Fruit fly (Drosophila melanogaster) whole organism, prepupa: ENCODE measurements around the gene Edc3.

Experiments used
- CG10631 ChIP-seq: fragments of 200-800 bp; sonication (Bioruptor generic); optimal IDR thresholded peaks from 2 replicates; lab custom pipeline; 2016; ENCODE audit warnings: missing biosample characterization, missing genetic modification characterization
- CG10669 ChIP-seq: fragments of 200-800 bp; sonication (Bioruptor generic); optimal IDR thresholded peaks from 3 replicates; lab custom pipeline; 2018; ENCODE audit warnings: missing biosample characterization, mild to moderate bottlenecking, missing genetic modification characterization, moderate library complexity
- CG11762 ChIP-seq: fragments of 200-800 bp; sonication (Bioruptor generic); optimal IDR thresholded peaks from 3 replicates; lab custom pipeline; 2016; ENCODE audit warnings: missing biosample characterization, missing genetic modification characterization; ENCODE audit not compliant: insufficient read depth
- CG11902 ChIP-seq: fragments of 200-800 bp; sonication (Bioruptor generic); optimal IDR thresholded peaks from 3 replicates; lab custom pipeline; 2016; ENCODE audit warnings: missing biosample characterization, missing genetic modification characterization
- CG15336 ChIP-seq: fragments of 200-800 bp; sonication (Bioruptor generic); IDR thresholded peaks from 2 replicates; pipeline ENCODE4 v1.3.6; 2022; ENCODE audit warnings: missing biosample characterization, missing genetic modification characterization
- CG16779 ChIP-seq: fragments of 200-800 bp; sonication (Bioruptor generic); optimal IDR thresholded peaks from 3 replicates; lab custom pipeline; 2017; ENCODE audit warnings: missing biosample characterization, mild to moderate bottlenecking, missing genetic modification characterization
- CG3032 ChIP-seq: fragments of 200-800 bp; optimal IDR thresholded peaks from 2 replicates; lab custom pipeline; 2019; ENCODE audit warnings: missing biosample characterization, mild to moderate bottlenecking, missing genetic modification characterization, moderate library complexity
- CG34406 ChIP-seq: fragments of 200-800 bp; sonication (Bioruptor generic); optimal IDR thresholded peaks from 3 replicates; lab custom pipeline; 2016; ENCODE audit warnings: missing biosample characterization, missing genetic modification characterization
- CG3919 ChIP-seq: fragments of 200-800 bp; sonication (Bioruptor generic); optimal IDR thresholded peaks from 3 replicates; lab custom pipeline; 2016; ENCODE audit warnings: missing biosample characterization, missing genetic modification characterization
- CG6276 ChIP-seq: fragments of 200-800 bp; sonication (Bioruptor generic); optimal IDR thresholded peaks from 2 replicates; lab custom pipeline; 2017; ENCODE audit warnings: missing biosample characterization, mild to moderate bottlenecking, missing genetic modification characterization
- CG6792 ChIP-seq: fragments of 200-800 bp; sonication (Bioruptor generic); optimal IDR thresholded peaks from 3 replicates; lab custom pipeline; 2016; ENCODE audit warnings: missing biosample characterization, missing genetic modification characterization
- CG6854 ChIP-seq: fragments of 200-800 bp; sonication (Bioruptor generic); optimal IDR thresholded peaks from 2 replicates; lab custom pipeline; 2017; ENCODE audit warnings: missing biosample characterization, mild to moderate bottlenecking, missing genetic modification characterization
- CG8119 ChIP-seq: fragments of 200-800 bp; sonication (Bioruptor generic); IDR thresholded peaks from 3 replicates; pipeline ENCODE4 v1.3.6; 2022; ENCODE audit warnings: missing biosample characterization, missing genetic modification characterization
- CG8319 ChIP-seq: fragments of 200-800 bp; sonication (Bioruptor generic); optimal IDR thresholded peaks from 3 replicates; lab custom pipeline; 2016; ENCODE audit warnings: missing biosample characterization, missing genetic modification characterization
- CG8632 ChIP-seq: fragments of 200-800 bp; sonication (Bioruptor generic); optimal IDR thresholded peaks from 3 replicates; lab custom pipeline; 2016; ENCODE audit warnings: missing biosample characterization, missing genetic modification characterization
- CG9139 ChIP-seq: fragments of 200-800 bp; sonication (Bioruptor generic); optimal IDR thresholded peaks from 3 replicates; lab custom pipeline; 2017; ENCODE audit warnings: missing biosample characterization, mild to moderate bottlenecking, missing genetic modification characterization
- Eip78C ChIP-seq: fragments of 200-800 bp; sonication (Bioruptor generic); peaks from one replicate; lab custom pipeline; 2016; ENCODE audit warnings: missing biosample characterization, missing genetic modification characterization
- Eip93F ChIP-seq: fragments of 200-800 bp; sonication (Bioruptor generic); optimal IDR thresholded peaks from 2 replicates; lab custom pipeline; 2016; ENCODE audit warnings: missing biosample characterization, mild to moderate bottlenecking, missing genetic modification characterization
- Ets21C ChIP-seq: fragments of 200-800 bp; sonication (Bioruptor generic); optimal IDR thresholded peaks from 3 replicates; lab custom pipeline; 2016; ENCODE audit warnings: missing biosample characterization, missing genetic modification characterization
- Ets96B ChIP-seq: fragments of 200-800 bp; optimal IDR thresholded peaks from 2 replicates; lab custom pipeline; 2019; ENCODE audit warnings: missing biosample characterization, mild to moderate bottlenecking, missing genetic modification characterization, moderate library complexity
- Hr38 ChIP-seq: sonication (Bioruptor generic); optimal IDR thresholded peaks from 2 replicates; lab custom pipeline; 2016; ENCODE audit warnings: missing biosample characterization, missing genetic modification characterization
- Hr39 ChIP-seq: fragments of 200-800 bp; sonication (Bioruptor generic); optimal IDR thresholded peaks from 2 replicates; lab custom pipeline; 2016; ENCODE audit warnings: missing biosample characterization, missing genetic modification characterization
- Hr4 ChIP-seq: fragments of 200-800 bp; sonication (Bioruptor generic); optimal IDR thresholded peaks from 3 replicates; lab custom pipeline; 2016; ENCODE audit warnings: missing biosample characterization, missing genetic modification characterization
- Lpt ChIP-seq: fragments of 200-800 bp; sonication (Bioruptor generic); optimal IDR thresholded peaks from 3 replicates; lab custom pipeline; 2016; ENCODE audit warnings: missing biosample characterization, missing genetic modification characterization
- Smox ChIP-seq: fragments of 200-800 bp; sonication (Bioruptor generic); optimal IDR thresholded peaks from 3 replicates; lab custom pipeline; 2016; ENCODE audit warnings: missing biosample characterization, missing genetic modification characterization
- Sox14 ChIP-seq: fragments of 200-800 bp; sonication (Bioruptor generic); optimal IDR thresholded peaks from 3 replicates; lab custom pipeline; 2016; ENCODE audit warnings: missing biosample characterization, missing genetic modification characterization
- acj6 ChIP-seq: fragments of 200-800 bp; sonication (Bioruptor generic); optimal IDR thresholded peaks from 3 replicates; lab custom pipeline; 2016; ENCODE audit warnings: missing biosample characterization, missing genetic modification characterization
- cyc ChIP-seq: fragments of 200-800 bp; sonication (Bioruptor generic); optimal IDR thresholded peaks from 3 replicates; lab custom pipeline; 2016; ENCODE audit warnings: missing biosample characterization, missing genetic modification characterization
- eg ChIP-seq: fragments of 200-800 bp; sonication (Bioruptor generic); IDR thresholded peaks from 3 replicates; pipeline ENCODE4 v1.3.6; 2022; ENCODE audit warnings: missing biosample characterization, missing genetic modification characterization
- esn ChIP-seq: fragments of 200-800 bp; sonication (Bioruptor generic); optimal IDR thresholded peaks from 2 replicates; lab custom pipeline; 2016; ENCODE audit warnings: missing biosample characterization, mild to moderate bottlenecking, missing genetic modification characterization, moderate library complexity
- fd85E ChIP-seq: fragments of 200-800 bp; sonication (Bioruptor generic); optimal IDR thresholded peaks from 3 replicates; lab custom pipeline; 2016; ENCODE audit warnings: missing biosample characterization, missing genetic modification characterization
- fkh ChIP-seq: fragments of 200-800 bp; sonication (Bioruptor generic); optimal IDR thresholded peaks from 3 replicates; lab custom pipeline; 2017; ENCODE audit warnings: missing biosample characterization, mild to moderate bottlenecking, missing genetic modification characterization, moderate library complexity
- lz ChIP-seq: fragments of 200-800 bp; sonication (Bioruptor generic); optimal IDR thresholded peaks from 3 replicates; lab custom pipeline; 2016; ENCODE audit warnings: missing biosample characterization, missing genetic modification characterization
- net ChIP-seq: fragments of 200-800 bp; sonication (Bioruptor generic); optimal IDR thresholded peaks from 3 replicates; lab custom pipeline; 2016; ENCODE audit warnings: missing biosample characterization, missing genetic modification characterization
- spab ChIP-seq: fragments of 200-800 bp; sonication (Bioruptor generic); optimal IDR thresholded peaks from 2 replicates; lab custom pipeline; 2017; ENCODE audit warnings: missing biosample characterization, mild to moderate bottlenecking, missing genetic modification characterization, missing genetic modification reagents
- svp ChIP-seq: fragments of 200-800 bp; sonication (Bioruptor generic); peaks from one replicate; lab custom pipeline; 2016; ENCODE audit warnings: missing biosample characterization, missing genetic modification characterization
- topi ChIP-seq: fragments of 200-800 bp; sonication (Bioruptor generic); optimal IDR thresholded peaks from 3 replicates; lab custom pipeline; 2016; ENCODE audit warnings: missing biosample characterization, missing genetic modification characterization
- vri ChIP-seq: fragments of 200-800 bp; sonication (Bioruptor generic); optimal IDR thresholded peaks from 3 replicates; lab custom pipeline; 2016; ENCODE audit warnings: missing biosample characterization, mild to moderate bottlenecking, missing genetic modification characterization

Edc3 gene

dm6 chr3L:17476496-17476895 lies 53.2 kb downstream of the Edc3 start:
- TF ChIP-seq CG3032 (no peak), fd85E (GFP tag; lab: Kevin White, UChicago) (no peak), Hr38 (no peak), topi (GFP tag; lab: Kevin White, UChicago) (no peak), CG9139 (no peak), Smox (GFP tag; lab: Kevin White, UChicago) (no peak), net (GFP tag; lab: Kevin White, UChicago) (no peak), CG11762 (GFP tag; lab: Kevin White, UChicago) (no peak), cyc (no peak), esn (GFP tag; lab: Kevin White, UChicago) (no peak), Ets21C (no peak), CG3919 (no peak), CG6276 (GFP tag; lab: Kevin White, UChicago) (no peak), Ets96B (tag; lab: Kevin White, UChicago) (no peak), Lpt (no peak)

- TF ChIP-seq Sox14 (GFP tag; lab: Kevin White, UChicago): peak; percentile 25
- TF ChIP-seq eg: no peak
- no peak for TF ChIP-seq CG11902
- TF ChIP-seq Hr39 (GFP tag; lab: Kevin White, UChicago): peak; percentile 5
- no peak for TF ChIP-seq CG8119 (GFP tag; lab: Robert Waterston, UW)
- peak; percentile 33 for TF ChIP-seq Hr4 (GFP tag; lab: Kevin White, UChicago)
- no peak for TF ChIP-seq CG16779 (tag; lab: Kevin White, UChicago)
- TF ChIP-seq CG6854 (GFP tag; lab: Kevin White, UChicago): no peak
- peak; percentile 25 for TF ChIP-seq CG10631
- TF ChIP-seq Ets96B (tag; lab: Kevin White, UChicago): peak; percentile 15
- peak; percentile 79 for TF ChIP-seq Eip78C
- no peak for TF ChIP-seq fd85E (GFP tag; lab: Kevin White, UChicago)
- TF ChIP-seq esn (GFP tag; lab: Kevin White, UChicago): peak; percentile 36
- TF ChIP-seq CG6792 (GFP tag; lab: Kevin White, UChicago): no peak
- TF ChIP-seq vri (GFP tag; lab: Kevin White, UChicago): peak; percentile 35
- TF ChIP-seq CG8632 (GFP tag; lab: Kevin White, UChicago): no peak
- no peak for TF ChIP-seq CG15336
- peak; percentile 39 for TF ChIP-seq lz
- no peak for TF ChIP-seq CG10669 (GFP tag; lab: Kevin White, UChicago)
- TF ChIP-seq Hr38: no peak
- TF ChIP-seq svp (GFP tag; lab: Kevin White, UChicago): no peak
- TF ChIP-seq CG3032: peak; percentile 19
- peak; percentile 93 for TF ChIP-seq fkh
- peak; percentile 29 for TF ChIP-seq topi (GFP tag; lab: Kevin White, UChicago)
- no peak for TF ChIP-seq spab (GFP tag; lab: Kevin White, UChicago)
- TF ChIP-seq CG8319 (GFP tag; lab: Kevin White, UChicago): no peak
- TF ChIP-seq CG34406 (GFP tag; lab: Kevin White, UChicago): no peak
- peak; percentile 34 for TF ChIP-seq Eip93F (GFP tag; lab: Kevin White, UChicago)
- TF ChIP-seq acj6 (GFP tag; lab: Kevin White, UChicago): peak; percentile 9
- TF ChIP-seq Smox (GFP tag; lab: Kevin White, UChicago): no peak
- no peak for TF ChIP-seq CG11762 (GFP tag; lab: Kevin White, UChicago)
- peak; percentile 28 for TF ChIP-seq cyc
Measured at dm6 chr3L:17475979-17476393, 53.7 kb downstream of the Edc3 start, which contains the start of gene CG34250. Gene CG34250 (plus strand): TSS chr3L:17476222.
